Worm (Caenorhabditis elegans) whole organism, late embryonic: ENCODE results near the gene F28F9.3.

ENCODE experiments used
- ceh-9 ChIP-seq: sonication (generic microtip); optimal IDR thresholded peaks from 2 replicates; lab custom pipeline; 2016; ENCODE audit warnings: mild to moderate bottlenecking, missing genetic modification characterization, inconsistent platforms, missing compliant biosample characterization
- fkh-10 ChIP-seq: fragments of 150-350 bp; optimal IDR thresholded peaks from 2 replicates; lab custom pipeline; 2014; ENCODE audit warnings: missing biosample characterization, missing genetic modification reagents, missing genetic modification characterization
- fkh-6 ChIP-seq: sonication (generic microtip); optimal IDR thresholded peaks from 2 replicates; lab custom pipeline; 2016; ENCODE audit warnings: missing genetic modification characterization, missing compliant biosample characterization
- nhr-11 ChIP-seq: fragments of 150-350 bp; optimal IDR thresholded peaks from 2 replicates; lab custom pipeline; 2014; ENCODE audit warnings: missing biosample characterization, missing genetic modification characterization
- pag-3 ChIP-seq: sonication (generic microtip); optimal IDR thresholded peaks from 2 replicates; lab custom pipeline; 2016; ENCODE audit warnings: missing compliant biosample characterization, missing genetic modification characterization, borderline replicate concordance
- pax-1 ChIP-seq: fragments of 150-350 bp; optimal IDR thresholded peaks from 2 replicates; lab custom pipeline; 2014; ENCODE audit warnings: missing biosample characterization, missing genetic modification characterization

- TF ChIP-seq ceh-9 (tag; lab: Kevin White, UChicago) (no peak), nhr-11 (tag; lab: Kevin White, UChicago) (no peak), pax-1 (tag; lab: Kevin White, UChicago) (no peak), fkh-10 (GFP tag; lab: Kevin White, UChicago) (no peak), fkh-6 (no peak), pag-3 (no peak)
Observed at ce11 chrIV:3807092-3807491, 19.6 kb upstream of the F28F9.3 start, which contains the start of gene M02B7.7.
